Fruit fly (Drosophila melanogaster) whole organism, embryonic: ENCODE results near the gene Gss1.
A peak's percentile ranks its signal among the peaks of the same experiment; 100 is the strongest.

Source experiments
- CG1602 ChIP-seq: fragments of 200-800 bp; sonication (Bioruptor generic); optimal IDR thresholded peaks from 3 replicates; lab custom pipeline; 2016; ENCODE audit warnings: missing biosample characterization, missing genetic modification characterization
- CkIIα-i1 ChIP-seq: fragments of 200-800 bp; sonication (Bioruptor generic); IDR thresholded peaks from 2 replicates; pipeline ENCODE4 v1.3.6; 2022; ENCODE audit warnings: missing biosample characterization, missing genetic modification characterization
- Mes4 ChIP-seq: fragments of 200-800 bp; sonication (Bioruptor generic); optimal IDR thresholded peaks from 2 replicates; lab custom pipeline; 2016; ENCODE audit warnings: missing biosample characterization, missing genetic modification characterization
- Neu2 ChIP-seq: fragments of 200-800 bp; sonication (Bioruptor generic); optimal IDR thresholded peaks from 3 replicates; lab custom pipeline; 2016; ENCODE audit warnings: missing biosample characterization, missing genetic modification characterization, borderline replicate concordance
- PHDP ChIP-seq: fragments of 200-800 bp; sonication (Bioruptor generic); optimal IDR thresholded peaks from 3 replicates; lab custom pipeline; 2018; ENCODE audit warnings: missing biosample characterization, mild to moderate bottlenecking, missing genetic modification characterization, moderate library complexity
- dpn ChIP-seq, 2 experiments: fragments of 200-800 bp; sonication (Bioruptor generic); optimal IDR thresholded peaks; 3 replicates each; lab custom pipeline; 2016; ENCODE audit warnings: missing biosample characterization in 2 of 2, missing genetic modification characterization in 2 of 2
- en ChIP-seq: fragments of 200-800 bp; sonication (Bioruptor generic); optimal IDR thresholded peaks from 2 replicates; lab custom pipeline; 2016; ENCODE audit warnings: missing biosample characterization, missing genetic modification characterization
- phol ChIP-seq: fragments of 200-800 bp; sonication (Bioruptor generic); optimal IDR thresholded peaks from 3 replicates; lab custom pipeline; 2018; ENCODE audit warnings: missing biosample characterization, mild to moderate bottlenecking, missing genetic modification characterization, moderate library complexity
- prd ChIP-seq, 3 experiments: fragments of >200 bp in 2 of 3; fragments of 200-800 bp in 1 of 3; sonication (Bioruptor generic) in 1 of 3; optimal IDR thresholded peaks in 2 of 3; IDR thresholded peaks in 1 of 3; 2 replicates in 2 of 3; 3 replicates in 1 of 3; pipeline versions ENCODE4 v1.3.6 to Lab custom; 2017 to 2022; ENCODE audit warnings: missing biosample characterization in 1 of 3, missing genetic modification characterization in 1 of 3
- sr ChIP-seq: fragments of 200-800 bp; sonication (Bioruptor generic); IDR thresholded peaks from 3 replicates; pipeline ENCODE4 v1.3.6; 2022; ENCODE audit warnings: missing biosample characterization, missing genetic modification characterization
- wor ChIP-seq: fragments of 200-800 bp; sonication (Bioruptor generic); IDR thresholded peaks from 2 replicates; pipeline ENCODE4 v1.3.6; 2022; ENCODE audit warnings: missing biosample characterization, missing genetic modification characterization

DNA sequence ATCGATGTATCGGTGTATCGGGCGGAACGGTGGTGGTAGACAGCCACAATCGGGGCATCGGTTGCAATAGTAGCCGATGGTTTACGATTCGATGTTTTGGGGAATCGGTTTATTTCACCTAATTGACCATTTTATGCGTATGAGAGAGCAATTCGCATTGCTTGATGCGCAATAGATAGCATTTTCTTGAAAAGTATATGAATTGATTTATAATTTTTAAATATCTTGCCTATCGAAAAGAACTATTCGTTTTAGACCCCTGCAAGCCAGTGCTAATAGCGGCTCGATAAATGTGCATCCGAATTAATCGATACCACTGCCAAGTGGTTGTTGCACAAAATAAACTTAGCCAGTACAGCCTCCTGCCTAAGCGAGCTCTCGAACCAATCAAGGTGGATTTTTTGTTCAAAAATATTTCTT lies 2.1 kb upstream of the Gss1 start, which contains the start of gene mnb:
- TF ChIP-seq dpn (GFP tag; optimal IDR thresholded peaks at IDR 0.05; lab: Kevin White, UChicago) (peak in 1 of 2 experiments; percentile 16), prd (optimal IDR thresholded peaks at IDR 0.05; lab: Kevin White, UChicago) (no peak), prd (GFP tag; IDR thresholded peaks at IDR 0.05; lab: Robert Waterston, UW) (peak; percentile 40; the same call in 1 of the 3 replicates), en (GFP tag; lab: Kevin White, UChicago) (no peak), sr (GFP tag; lab: Robert Waterston, UW) (no peak), CkIIα-i1 (no peak), CG1602 (GFP tag; lab: Kevin White, UChicago) (no peak), Neu2 (GFP tag; lab: Kevin White, UChicago) (no peak), wor (GFP tag; lab: Robert Waterston, UW) (no peak), phol (peak; percentile 41), Mes4 (peak; percentile 24), PHDP (tag; lab: Kevin White, UChicago) (no peak)
